Worm (Caenorhabditis elegans): ENCODE data around the gene T01G1.4.
"Not testable (repeated sequence)": the region's sequence is repeated elsewhere in the genome, so short reads cannot be mapped to it uniquely, and the experiment has no call there.

DNA sequence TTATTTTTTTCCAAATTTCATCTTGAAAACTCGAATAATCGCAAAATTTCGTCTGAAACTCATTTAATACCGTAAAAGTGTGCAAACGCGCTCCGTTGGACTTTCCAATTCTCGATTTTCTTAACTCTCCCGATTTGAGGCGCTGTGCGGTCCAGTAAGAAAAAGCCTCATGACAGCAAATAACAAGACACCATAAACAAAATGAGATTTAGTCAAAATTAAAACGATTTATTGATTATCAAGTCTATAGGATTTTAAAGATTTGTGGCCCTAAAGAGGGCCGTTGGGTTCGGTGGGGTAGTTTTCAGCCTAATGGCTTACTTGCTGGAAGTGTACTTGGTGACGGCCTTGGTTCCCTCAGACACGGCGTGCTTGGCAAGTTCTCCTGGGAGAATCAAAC is 38.8 kb upstream of the T01G1.4 start:
- TF ChIP-seq D2030.7 (GFP tag; IDR thresholded peaks at IDR 0.05) (peak; percentile 74), ztf-28 (GFP tag; IDR thresholded peaks at IDR 0.05) (0 out of 2 replicates have a peak, but pooled peaks have one; percentile 58)
- not testable (repeated sequence) for TF ChIP-seq unc-62 (GFP tag; optimal IDR thresholded peaks at IDR 0.05); atf-7 (tag; optimal IDR thresholded peaks at IDR 0.05); F57C9.4 (tag; optimal IDR thresholded peaks at IDR 0.05); F10E7.11 (tag; optimal IDR thresholded peaks at IDR 0.05); efl-1 (GFP tag; optimal IDR thresholded peaks at IDR 0.05); F23B12.7 (tag; optimal IDR thresholded peaks at IDR 0.05; ENCODE audit: insufficient read depth); unc-130 (GFP tag; optimal IDR thresholded peaks at IDR 0.05); egl-18 (GFP tag; IDR thresholded peaks at IDR 0.05)

All from whole organism, young adult.